Fruit fly (Drosophila melanogaster) whole organism, embryonic: ENCODE data around the gene Naxd.

Experiments used
- B-H2 ChIP-seq: fragments of 200-800 bp; sonication (Bioruptor generic); optimal IDR thresholded peaks from 2 replicates; lab custom pipeline; 2018; ENCODE audit warnings: missing biosample characterization, mild to moderate bottlenecking, missing genetic modification characterization
- Blimp-1 ChIP-seq: fragments of 200-800 bp; sonication (Bioruptor generic); optimal IDR thresholded peaks from 3 replicates; lab custom pipeline; 2018; ENCODE audit warnings: missing biosample characterization, missing genetic modification characterization, mild to moderate bottlenecking, moderate library complexity, missing genetic modification reagents
- CG10366 ChIP-seq: fragments of 200-800 bp; sonication (Bioruptor generic); IDR thresholded peaks from 2 replicates; pipeline ENCODE4 v1.3.6; 2022; ENCODE audit warnings: missing biosample characterization, missing genetic modification characterization
- CG14860 ChIP-seq: fragments of 200-800 bp; sonication (Bioruptor generic); IDR thresholded peaks from 3 replicates; pipeline ENCODE4 v1.3.6; 2022; ENCODE audit warnings: missing biosample characterization, missing genetic modification characterization; ENCODE audit not compliant: partially characterized antibody
- CG15011 ChIP-seq: fragments of 200-800 bp; sonication (Bioruptor generic); optimal IDR thresholded peaks from 3 replicates; lab custom pipeline; 2018; ENCODE audit warnings: missing biosample characterization, mild to moderate bottlenecking, missing genetic modification characterization
- CTCF ChIP-seq: fragments of 200-800 bp; sonication (Bioruptor generic); optimal IDR thresholded peaks from 2 replicates; lab custom pipeline; 2017; ENCODE audit warnings: missing biosample characterization, mild to moderate bottlenecking, missing genetic modification characterization, moderate library complexity
- dmrt11E ChIP-seq: fragments of 200-800 bp; sonication (Bioruptor generic); optimal IDR thresholded peaks from 3 replicates; lab custom pipeline; 2018; ENCODE audit warnings: missing biosample characterization, mild to moderate bottlenecking, missing genetic modification characterization, moderate library complexity
- gsb-n ChIP-seq: fragments of 200-800 bp; sonication (Bioruptor generic); optimal IDR thresholded peaks from 3 replicates; lab custom pipeline; 2018; ENCODE audit warnings: missing biosample characterization, mild to moderate bottlenecking, missing genetic modification characterization
- kah ChIP-seq: fragments of 200-800 bp; sonication (Bioruptor generic); optimal IDR thresholded peaks from 2 replicates; lab custom pipeline; 2018; ENCODE audit warnings: missing biosample characterization, mild to moderate bottlenecking, missing genetic modification characterization
- luna ChIP-seq: fragments of 200-800 bp; sonication (Bioruptor generic); optimal IDR thresholded peaks from 2 replicates; lab custom pipeline; 2016; ENCODE audit warnings: missing biosample characterization, missing genetic modification characterization
- oc ChIP-seq: fragments of 200-800 bp; sonication (Bioruptor generic); optimal IDR thresholded peaks from 2 replicates; lab custom pipeline; 2018; ENCODE audit warnings: missing biosample characterization, mild to moderate bottlenecking, missing genetic modification characterization, moderate library complexity
- sug ChIP-seq: fragments of 200-800 bp; optimal IDR thresholded peaks from 2 replicates; lab custom pipeline; 2019; ENCODE audit warnings: missing biosample characterization, mild to moderate bottlenecking, missing genetic modification characterization, moderate library complexity
- usp ChIP-seq: fragments of >200 bp; optimal IDR thresholded peaks from 2 replicates; lab custom pipeline; 2017; ENCODE audit warnings: missing biosample characterization, missing genetic modification characterization

dm6 chr3L:19147169-19147568, 49.7 kb upstream of the Naxd start:
- no peak for TF ChIP-seq CG10366 (GFP tag; lab: Robert Waterston, UW)
- peak; percentile 30 for TF ChIP-seq dmrt11E (tag; lab: Kevin White, UChicago)
- no peak for TF ChIP-seq Blimp-1
- TF ChIP-seq B-H2 (GFP tag; lab: Kevin White, UChicago) = no peak
- TF ChIP-seq usp (GFP tag; lab: Kevin White, UChicago) = no peak
- no peak for TF ChIP-seq kah (GFP tag; lab: Kevin White, UChicago)
- no peak for TF ChIP-seq CG14860 (GFP tag; lab: Robert Waterston, UW)
- TF ChIP-seq CG15011 (GFP tag; lab: Kevin White, UChicago) = no peak
- no peak for TF ChIP-seq luna (GFP tag; lab: Kevin White, UChicago)
- TF ChIP-seq oc (tag; lab: Kevin White, UChicago) = no peak
- TF ChIP-seq CTCF = no peak
- no peak for TF ChIP-seq gsb-n (tag; lab: Kevin White, UChicago)
- no peak for TF ChIP-seq sug (tag; lab: Kevin White, UChicago)
